Fruit fly (Drosophila melanogaster): ENCODE data around the gene Vha68-3.

DNA sequence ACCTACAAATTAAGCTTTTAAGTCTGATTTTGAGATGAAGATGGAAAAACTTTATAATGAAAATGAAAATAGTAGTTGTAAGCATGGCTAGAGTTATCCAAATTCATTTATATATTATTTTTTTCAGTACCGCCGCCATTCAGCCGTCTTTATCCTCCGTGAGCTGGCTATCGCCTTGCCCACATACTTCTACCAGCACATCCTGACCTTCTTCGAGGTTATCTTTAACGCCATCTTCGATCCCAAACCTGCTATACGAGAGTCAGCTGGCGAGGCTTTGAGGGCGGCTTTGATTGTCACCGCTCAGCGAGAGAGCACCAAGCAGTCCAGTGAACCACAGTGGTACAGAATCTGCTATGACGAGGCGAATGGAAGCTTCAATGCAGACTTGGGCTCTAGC is 26.7 kb downstream of the Vha68-3 start:
- TF ChIP-seq pad (GFP tag; optimal IDR thresholded peaks at IDR 0.05) = no peak
- TF ChIP-seq bab1 (GFP tag; optimal IDR thresholded peaks at IDR 0.05) = no peak
- TF ChIP-seq kay (GFP tag; ENCODE audit: borderline replicate concordance) = no peak

Data from whole organism, adult.